Worm (Caenorhabditis elegans) whole organism, L2 larva: ENCODE measurements around the gene K04C1.5.

ENCODE experiments used
- aly-2 ChIP-seq: fragments of 150-350 bp; optimal IDR thresholded peaks from 2 replicates; lab custom pipeline; 2014; ENCODE audit warnings: missing biosample characterization, missing genetic modification characterization
- ama-1 ChIP-seq: fragments of 150-350 bp; optimal IDR thresholded peaks from 2 replicates; lab custom pipeline; 2018; ENCODE audit warnings: inconsistent platforms
- mdl-1 ChIP-seq, 2 experiments: fragments of 150-350 bp in 1 of 2; sonication (generic microtip) in 1 of 2; optimal IDR thresholded peaks; 2 replicates each; lab custom pipeline; 2017; ENCODE audit warnings: missing biosample characterization in 2 of 2, missing genetic modification characterization in 2 of 2
- nhr-77 ChIP-seq: fragments of 150-350 bp; optimal IDR thresholded peaks from 2 replicates; lab custom pipeline; 2014; ENCODE audit warnings: missing biosample characterization, missing genetic modification characterization
- unc-62 ChIP-seq: fragments of 150-350 bp; optimal IDR thresholded peaks from 2 replicates; lab custom pipeline; 2014; ENCODE audit warnings: missing biosample characterization, missing genetic modification reagents, missing genetic modification characterization
- ztf-11 ChIP-seq: sonication (generic microtip); optimal IDR thresholded peaks from 2 replicates; lab custom pipeline; 2017; ENCODE audit warnings: missing biosample characterization, missing genetic modification characterization

- no peak for TF ChIP-seq ztf-11
- TF ChIP-seq unc-62 (GFP tag; lab: Kevin White, UChicago) = no peak
- no peak for TF ChIP-seq mdl-1 (tag; optimal IDR thresholded peaks at IDR 0.05; lab: Kevin White, UChicago)
- TF ChIP-seq nhr-77 = no peak
- no peak for TF ChIP-seq aly-2 (tag; lab: Kevin White, UChicago)
- no peak for TF ChIP-seq ama-1 (lab: Kevin White, UChicago)
Observed at ce11 chrX:14255031-14255430, 7.2 kb downstream of the K04C1.5 start, which contains the start of gene E02H4.5.
